Fruit fly (Drosophila melanogaster) whole organism, embryonic: Measurements from ENCODE around the gene CG42445.

ENCODE experiments used
- Awh ChIP-seq: fragments of 200-800 bp; sonication (Bioruptor generic); IDR thresholded peaks from 2 replicates; pipeline ENCODE4, ENCODE4 v1.3.6; 2022; ENCODE audit warnings: missing biosample characterization, missing genetic modification characterization
- BEAF-32 ChIP-seq: fragments of 200-800 bp; sonication (Bioruptor generic); optimal IDR thresholded peaks from 3 replicates; lab custom pipeline; 2017; ENCODE audit warnings: missing biosample characterization, missing genetic modification characterization, mild to moderate bottlenecking, moderate library complexity, missing genetic modification reagents
- CG10431 ChIP-seq: fragments of 200-800 bp; sonication (Bioruptor generic); optimal IDR thresholded peaks from 3 replicates; lab custom pipeline; 2018; ENCODE audit warnings: missing biosample characterization, mild to moderate bottlenecking, missing genetic modification characterization
- CG10565 ChIP-seq: fragments of 200-800 bp; sonication (Bioruptor generic); optimal IDR thresholded peaks from 3 replicates; lab custom pipeline; 2016; ENCODE audit warnings: missing biosample characterization, mild to moderate bottlenecking, missing genetic modification characterization
- CG12299 ChIP-seq: fragments of 200-800 bp; sonication (Bioruptor generic); optimal IDR thresholded peaks from 2 replicates; lab custom pipeline; 2018; ENCODE audit warnings: missing biosample characterization, mild to moderate bottlenecking, missing genetic modification characterization
- CG14050 ChIP-seq: fragments of 200-800 bp; sonication (Bioruptor generic); IDR thresholded peaks from 3 replicates; pipeline ENCODE4 v1.3.6; 2022; ENCODE audit warnings: missing biosample characterization, missing genetic modification characterization
- CG1602 ChIP-seq: fragments of 200-800 bp; sonication (Bioruptor generic); optimal IDR thresholded peaks from 3 replicates; lab custom pipeline; 2016; ENCODE audit warnings: missing biosample characterization, missing genetic modification characterization
- CG17359 ChIP-seq: fragments of 200-800 bp; sonication (Bioruptor generic); optimal IDR thresholded peaks from 3 replicates; lab custom pipeline; 2018; ENCODE audit warnings: missing biosample characterization, mild to moderate bottlenecking, missing genetic modification characterization, moderate library complexity
- CG2875 ChIP-seq: fragments of 200-800 bp; sonication (Bioruptor generic); optimal IDR thresholded peaks from 2 replicates; lab custom pipeline; 2017; ENCODE audit warnings: missing biosample characterization, mild to moderate bottlenecking, missing genetic modification characterization, missing genetic modification reagents
- CG30020 ChIP-seq: fragments of 200-800 bp; optimal IDR thresholded peaks from 2 replicates; lab custom pipeline; 2019; ENCODE audit warnings: missing biosample characterization, mild to moderate bottlenecking, missing genetic modification characterization, moderate library complexity
- CG3726 ChIP-seq: fragments of 200-800 bp; sonication (Bioruptor generic); IDR thresholded peaks from 3 replicates; pipeline ENCODE4, ENCODE4 v1.3.6; 2022; ENCODE audit warnings: missing biosample characterization, missing genetic modification characterization
- CG3995 ChIP-seq: fragments of 200-800 bp; sonication (Bioruptor generic); optimal IDR thresholded peaks from 3 replicates; lab custom pipeline; 2016; ENCODE audit warnings: missing biosample characterization, missing genetic modification characterization
- CG6689 ChIP-seq: fragments of 200-800 bp; sonication (Bioruptor generic); IDR thresholded peaks from 2 replicates; pipeline ENCODE4 v1.3.6; 2022; ENCODE audit warnings: missing biosample characterization, missing genetic modification characterization
- CG7271 ChIP-seq: fragments of 200-800 bp; sonication (Bioruptor generic); optimal IDR thresholded peaks from 2 replicates; lab custom pipeline; 2018; ENCODE audit warnings: missing biosample characterization, mild to moderate bottlenecking, missing genetic modification characterization, moderate library complexity
- CG7372 ChIP-seq: fragments of 200-800 bp; sonication (Bioruptor generic); IDR thresholded peaks from 2 replicates; pipeline ENCODE4 v1.3.6; 2022; ENCODE audit warnings: missing biosample characterization, missing genetic modification characterization
- CG9437 ChIP-seq: fragments of 200-800 bp; sonication (Bioruptor generic); optimal IDR thresholded peaks from 2 replicates; lab custom pipeline; 2018; ENCODE audit warnings: missing biosample characterization, mild to moderate bottlenecking, missing genetic modification characterization
- CG9932 ChIP-seq: fragments of 200-800 bp; sonication (Bioruptor generic); IDR thresholded peaks from 2 replicates; pipeline ENCODE4 v1.3.6; 2022; ENCODE audit warnings: missing biosample characterization, missing genetic modification characterization
- D ChIP-seq, 2 experiments: fragments of 200-800 bp in 1 of 2; fragments of >200 bp in 1 of 2; sonication (Bioruptor generic) in 1 of 2; optimal IDR thresholded peaks; 2 replicates in 1 of 2; 3 replicates in 1 of 2; lab custom pipeline; 2017; ENCODE audit warnings: mild to moderate bottlenecking in 1 of 2, missing biosample characterization in 1 of 2, missing genetic modification characterization in 1 of 2, missing genetic modification reagents in 1 of 2
- Dek ChIP-seq: fragments of 200-800 bp; sonication (Bioruptor generic); optimal IDR thresholded peaks from 3 replicates; lab custom pipeline; 2019; ENCODE audit warnings: missing biosample characterization, mild to moderate bottlenecking, missing genetic modification characterization, moderate library complexity
- Drgx ChIP-seq: fragments of 200-800 bp; sonication (Bioruptor generic); IDR thresholded peaks from 2 replicates; pipeline ENCODE4 v1.3.6; 2022; ENCODE audit warnings: missing biosample characterization, missing genetic modification characterization
- Eip74EF ChIP-seq, 2 experiments: fragments of 200-800 bp in 1 of 2; fragments of >200 bp in 1 of 2; sonication (Bioruptor generic) in 1 of 2; optimal IDR thresholded peaks; 2 replicates each; lab custom pipeline; 2017 to 2019; ENCODE audit warnings: missing biosample characterization in 2 of 2, missing genetic modification characterization in 2 of 2, mild to moderate bottlenecking in 1 of 2, moderate library complexity in 1 of 2
- Gug ChIP-seq: fragments of 200-800 bp; sonication (Bioruptor generic); IDR thresholded peaks from 4 replicates; pipeline ENCODE4 v1.3.6; 2022; ENCODE audit warnings: missing biosample characterization, missing genetic modification characterization
- Hr39 ChIP-seq: fragments of >200 bp; optimal IDR thresholded peaks from 2 replicates; lab custom pipeline; 2017
- Hr78 ChIP-seq, 2 experiments: fragments of 200-800 bp in 1 of 2; fragments of >200 bp in 1 of 2; sonication (Bioruptor generic) in 1 of 2; optimal IDR thresholded peaks; 2 replicates each; lab custom pipeline; 2017 to 2019; ENCODE audit warnings: missing biosample characterization in 2 of 2, missing genetic modification characterization in 2 of 2, mild to moderate bottlenecking in 1 of 2, moderate library complexity in 1 of 2
- MTF-1 ChIP-seq: fragments of 200-800 bp; sonication (Bioruptor generic); optimal IDR thresholded peaks from 2 replicates; lab custom pipeline; 2018; ENCODE audit warnings: missing biosample characterization, mild to moderate bottlenecking, missing genetic modification characterization, borderline replicate concordance
- Max ChIP-seq: fragments of 200-800 bp; sonication (Bioruptor generic); optimal IDR thresholded peaks from 2 replicates; lab custom pipeline; 2016; ENCODE audit warnings: missing biosample characterization, mild to moderate bottlenecking, missing genetic modification characterization
- NC2α ChIP-seq: fragments of 200-800 bp; sonication (Bioruptor generic); optimal IDR thresholded peaks from 2 replicates; lab custom pipeline; 2016; ENCODE audit warnings: missing biosample characterization, missing genetic modification characterization
- Neu2 ChIP-seq: fragments of 200-800 bp; sonication (Bioruptor generic); optimal IDR thresholded peaks from 3 replicates; lab custom pipeline; 2016; ENCODE audit warnings: missing biosample characterization, missing genetic modification characterization, borderline replicate concordance
- Poxn ChIP-seq: fragments of 200-800 bp; sonication (Bioruptor generic); IDR thresholded peaks from 2 replicates; pipeline ENCODE4 v1.3.6; 2022; ENCODE audit warnings: missing biosample characterization, missing genetic modification characterization
- Trl ChIP-seq, 3 experiments: fragments of >200 bp in 2 of 3; fragments of 200-800 bp in 1 of 3; sonication (Bioruptor generic) in 1 of 3; optimal IDR thresholded peaks; 2 replicates in 1 of 3; 3 replicates in 2 of 3; lab custom pipeline; 2016 to 2017; ENCODE audit warnings: missing biosample characterization in 1 of 3, missing genetic modification characterization in 1 of 3
- bab2 ChIP-seq: fragments of 200-800 bp; sonication (Bioruptor generic); optimal IDR thresholded peaks from 2 replicates; lab custom pipeline; 2016; ENCODE audit warnings: missing biosample characterization, missing genetic modification characterization
- bbx ChIP-seq: fragments of 200-800 bp; sonication (Bioruptor generic); IDR thresholded peaks from 2 replicates; pipeline ENCODE4 v1.3.6; 2022; ENCODE audit warnings: missing biosample characterization, missing genetic modification characterization; ENCODE audit not compliant: partially characterized antibody
- caup ChIP-seq: fragments of 200-800 bp; sonication (Bioruptor generic); optimal IDR thresholded peaks from 3 replicates; lab custom pipeline; 2017; ENCODE audit warnings: missing biosample characterization, mild to moderate bottlenecking, missing genetic modification characterization, moderate library complexity; ENCODE audit not compliant: severe bottlenecking
- dimm ChIP-seq: fragments of 200-800 bp; sonication (Bioruptor generic); IDR thresholded peaks from 2 replicates; pipeline ENCODE4 v1.3.6; 2022; ENCODE audit warnings: missing biosample characterization, missing genetic modification characterization
- disco-r ChIP-seq: fragments of 200-800 bp; sonication (Bioruptor generic); optimal IDR thresholded peaks from 2 replicates; lab custom pipeline; 2016; ENCODE audit warnings: missing biosample characterization, missing genetic modification characterization
- fd64A ChIP-seq: fragments of 200-800 bp; sonication (Bioruptor generic); optimal IDR thresholded peaks from 3 replicates; lab custom pipeline; 2018; ENCODE audit warnings: missing biosample characterization, mild to moderate bottlenecking, missing genetic modification characterization
- kni ChIP-seq: fragments of 200-800 bp; sonication (Bioruptor generic); optimal IDR thresholded peaks from 3 replicates; lab custom pipeline; 2017; ENCODE audit warnings: mild to moderate bottlenecking, missing biosample characterization, missing genetic modification reagents, missing genetic modification characterization
- mld ChIP-seq: fragments of 200-800 bp; sonication (Bioruptor generic); IDR thresholded peaks from 3 replicates; pipeline ENCODE4 v1.3.6; 2022; ENCODE audit warnings: missing biosample characterization, missing genetic modification characterization; ENCODE audit not compliant: partially characterized antibody
- pan ChIP-seq, 4 experiments: fragments of >200 bp in 3 of 4; fragments of 200-800 bp in 1 of 4; sonication (Bioruptor generic) in 1 of 4; optimal IDR thresholded peaks in 3 of 4; IDR thresholded peaks in 1 of 4; 2 replicates each; pipeline versions ENCODE4 v1.3.6 to Lab custom; 2017 to 2022; ENCODE audit warnings: missing biosample characterization in 2 of 4, missing genetic modification characterization in 2 of 4, mixed read lengths in 1 of 4
- pb ChIP-seq: fragments of 200-800 bp; sonication (Bioruptor generic); optimal IDR thresholded peaks from 3 replicates; lab custom pipeline; 2016; ENCODE audit warnings: missing biosample characterization, missing genetic modification characterization
- pita ChIP-seq: fragments of 200-800 bp; sonication (Bioruptor generic); optimal IDR thresholded peaks from 2 replicates; lab custom pipeline; 2017; ENCODE audit warnings: missing biosample characterization, mild to moderate bottlenecking, missing genetic modification characterization
- scrt ChIP-seq: fragments of 200-800 bp; sonication (Bioruptor generic); optimal IDR thresholded peaks from 2 replicates; lab custom pipeline; 2018; ENCODE audit warnings: missing biosample characterization, mild to moderate bottlenecking, missing genetic modification characterization, moderate library complexity
- sna ChIP-seq: fragments of 200-800 bp; sonication (Bioruptor generic); IDR thresholded peaks from 2 replicates; pipeline ENCODE4 v1.3.6; 2022; ENCODE audit warnings: missing biosample characterization, missing genetic modification characterization; ENCODE audit not compliant: partially characterized antibody
- sug ChIP-seq: fragments of 200-800 bp; optimal IDR thresholded peaks from 2 replicates; lab custom pipeline; 2019; ENCODE audit warnings: missing biosample characterization, mild to moderate bottlenecking, missing genetic modification characterization, moderate library complexity
- unc-4 ChIP-seq: fragments of 200-800 bp; sonication (Bioruptor generic); IDR thresholded peaks from 2 replicates; pipeline ENCODE4 v1.3.6; 2022; ENCODE audit warnings: missing biosample characterization, missing genetic modification characterization; ENCODE audit not compliant: partially characterized antibody
- z ChIP-seq: fragments of 200-800 bp; sonication (Bioruptor generic); IDR thresholded peaks from 3 replicates; pipeline ENCODE4 v1.3.6; 2022; ENCODE audit warnings: missing biosample characterization, missing genetic modification characterization

CG42445 gene

DNA sequence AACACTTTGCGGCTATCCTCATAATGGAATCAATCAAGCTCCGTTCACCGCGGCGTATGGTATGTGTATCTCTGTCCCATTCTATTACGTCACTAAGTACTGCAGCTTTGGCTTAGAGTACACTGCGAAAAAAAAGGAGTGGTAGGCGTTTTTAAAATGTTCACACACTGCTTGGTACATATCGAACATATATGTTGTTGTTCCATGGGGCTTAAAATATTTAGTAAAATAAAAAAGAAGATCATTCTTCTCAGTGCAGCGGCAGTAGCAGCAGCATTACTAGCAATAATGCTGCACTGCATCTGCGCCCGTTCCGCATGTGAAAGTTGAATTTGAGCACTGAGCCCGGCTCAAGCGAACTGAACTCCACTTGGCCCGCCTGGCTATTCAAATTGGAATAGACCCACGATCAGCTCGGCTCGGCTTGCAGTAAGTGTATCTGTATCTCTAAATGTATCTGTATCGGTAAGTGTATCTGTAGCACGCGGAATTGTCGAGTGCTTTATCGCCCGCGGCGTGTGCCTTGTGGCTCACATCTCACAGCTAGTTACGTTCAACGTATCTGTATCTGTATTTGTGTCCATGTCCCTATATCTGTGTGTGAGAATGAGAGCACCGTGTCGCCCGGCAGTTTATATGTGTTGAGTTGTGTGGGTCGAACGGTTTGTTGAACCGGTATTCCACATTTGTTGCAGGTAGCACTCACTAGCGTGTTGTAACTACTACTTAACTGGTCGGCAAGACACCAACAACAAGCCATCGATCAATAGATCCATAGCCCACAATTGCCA, 5.3 kb downstream of the CG42445 start (continued):
- no peak for TF ChIP-seq mld
- no peak for TF ChIP-seq CG3726 (GFP tag; lab: Robert Waterston, UW)
- TF ChIP-seq Hr78 (GFP tag; optimal IDR thresholded peaks at IDR 0.05; lab: Kevin White, UChicago), result no peak
- no peak for TF ChIP-seq kni (GFP tag; lab: Kevin White, UChicago)
- peak; percentile 97 for TF ChIP-seq Drgx
- TF ChIP-seq dimm (GFP tag; lab: Robert Waterston, UW), result no peak
- TF ChIP-seq Dek (tag; lab: Kevin White, UChicago), result no peak
- TF ChIP-seq sug (tag; lab: Kevin White, UChicago), result no peak
- TF ChIP-seq CG1602 (GFP tag; lab: Kevin White, UChicago), result peak; percentile 41
- TF ChIP-seq pan (optimal IDR thresholded peaks at IDR 0.05; lab: Kevin White, UChicago), result no peak
- TF ChIP-seq pan (GFP tag; optimal IDR thresholded peaks at IDR 0.05 in 1 of 2, IDR thresholded peaks at IDR 0.05 in 1 of 2), result peak in 1 of 2 experiments; percentile 69
- no peak for TF ChIP-seq z (GFP tag; lab: Robert Waterston, UW)
- no peak for TF ChIP-seq sna (GFP tag; lab: Robert Waterston, UW)
- TF ChIP-seq pb (GFP tag; lab: Kevin White, UChicago), result no peak
- no peak for TF ChIP-seq CG10565 (GFP tag; lab: Kevin White, UChicago)
- TF ChIP-seq Awh (GFP tag; lab: Robert Waterston, UW), result peak; percentile 47; the same call in 1 of the 2 replicates
- TF ChIP-seq CG7271 (tag; lab: Kevin White, UChicago), result no peak
- peak; percentile 32 for TF ChIP-seq scrt (GFP tag; lab: Kevin White, UChicago)
- no peak for TF ChIP-seq Poxn (GFP tag; lab: Robert Waterston, UW)
- TF ChIP-seq Eip74EF (GFP tag; optimal IDR thresholded peaks at IDR 0.05; lab: Kevin White, UChicago), result peak in 1 of 2 experiments; percentile 40
- no peak for TF ChIP-seq bbx (GFP tag; lab: Robert Waterston, UW)
- TF ChIP-seq Hr39 (lab: Kevin White, UChicago), result no peak
- TF ChIP-seq disco-r (GFP tag; lab: Kevin White, UChicago), result no peak
- peak; percentile 30; the same call in 1 of the 2 replicates for TF ChIP-seq CG9932 (GFP tag; lab: Robert Waterston, UW)
- no peak for TF ChIP-seq CG12299
- TF ChIP-seq bab2 (GFP tag; lab: Kevin White, UChicago), result peak; percentile 54
- TF ChIP-seq Gug, result 0 out of 4 replicates have a peak, but pooled peaks have one; percentile 10
- no peak for TF ChIP-seq Trl (optimal IDR thresholded peaks at IDR 0.05; lab: Kevin White, UChicago)
- TF ChIP-seq Trl (GFP tag; optimal IDR thresholded peaks at IDR 0.05; lab: Kevin White, UChicago), result no peak
- no peak for TF ChIP-seq MTF-1 (GFP tag; lab: Kevin White, UChicago)
- peak; percentile 51 for TF ChIP-seq CG6689 (GFP tag; lab: Robert Waterston, UW)
- TF ChIP-seq CG17359, result peak; percentile 82
- peak; percentile 43 for TF ChIP-seq CG9437 (GFP tag; lab: Kevin White, UChicago)
- no peak for TF ChIP-seq unc-4 (GFP tag; lab: Robert Waterston, UW)
- no peak for TF ChIP-seq BEAF-32 (GFP tag; lab: Kevin White, UChicago)
- TF ChIP-seq Neu2 (GFP tag; lab: Kevin White, UChicago), result no peak
- peak; percentile 57 for TF ChIP-seq CG14050 (GFP tag; lab: Robert Waterston, UW)
- no peak for TF ChIP-seq CG3995 (GFP tag; lab: Kevin White, UChicago)
- TF ChIP-seq D (optimal IDR thresholded peaks at IDR 0.05; lab: Kevin White, UChicago), result no peak
- peak; percentile 30 for TF ChIP-seq D (GFP tag; optimal IDR thresholded peaks at IDR 0.05; lab: Kevin White, UChicago)
- TF ChIP-seq CG2875, result peak; percentile 59
- peak; percentile 10 for TF ChIP-seq NC2α (GFP tag; lab: Kevin White, UChicago)
- no peak for TF ChIP-seq caup
- TF ChIP-seq CG10431 (GFP tag; lab: Kevin White, UChicago), result no peak
- TF ChIP-seq Max (GFP tag; lab: Kevin White, UChicago), result peak; percentile 29
- no peak for TF ChIP-seq pita (GFP tag; lab: Kevin White, UChicago)
- no peak for TF ChIP-seq fd64A (GFP tag; lab: Kevin White, UChicago)
- no peak for TF ChIP-seq CG7372 (GFP tag; lab: Robert Waterston, UW)
- no peak for TF ChIP-seq CG30020 (tag; lab: Kevin White, UChicago)
